Fruit fly (Drosophila melanogaster) whole organism, embryonic: ENCODE data around the gene Ugt36D1.

Experiments used
- Ada2b ChIP-seq: fragments of 200-800 bp; sonication (Bioruptor generic); IDR thresholded peaks from 2 replicates; pipeline ENCODE4 v1.3.6; 2022; ENCODE audit warnings: missing biosample characterization, missing genetic modification characterization
- Adf1 ChIP-seq: fragments of 200-800 bp; sonication (Bioruptor generic); IDR thresholded peaks from 2 replicates; pipeline ENCODE4 v1.3.6; 2022; ENCODE audit warnings: missing biosample characterization, missing genetic modification characterization
- Atf6 ChIP-seq: fragments of 200-800 bp; sonication (Bioruptor generic); IDR thresholded peaks from 2 replicates; pipeline ENCODE4 v1.3.6; 2022; ENCODE audit warnings: missing biosample characterization, missing genetic modification characterization
- Bgb ChIP-seq: fragments of 200-800 bp; sonication (Bioruptor generic); IDR thresholded peaks from 2 replicates; pipeline ENCODE4 v1.3.6; 2022; ENCODE audit warnings: missing biosample characterization, missing genetic modification characterization; ENCODE audit not compliant: partially characterized antibody
- Bteb2 ChIP-seq: fragments of 200-800 bp; sonication (Bioruptor generic); optimal IDR thresholded peaks from 2 replicates; lab custom pipeline; 2016; ENCODE audit warnings: missing biosample characterization, missing genetic modification characterization
- CG12391 ChIP-seq: fragments of 200-800 bp; sonication (Bioruptor generic); optimal IDR thresholded peaks from 3 replicates; lab custom pipeline; 2018; ENCODE audit warnings: missing biosample characterization, mild to moderate bottlenecking, missing genetic modification characterization, moderate library complexity
- CG13296 ChIP-seq: fragments of 200-800 bp; sonication (Bioruptor generic); optimal IDR thresholded peaks from 3 replicates; lab custom pipeline; 2018; ENCODE audit warnings: missing biosample characterization, mild to moderate bottlenecking, missing genetic modification characterization
- CG14441 ChIP-seq: fragments of 200-800 bp; sonication (Bioruptor generic); IDR thresholded peaks from 2 replicates; pipeline ENCODE4 v1.3.6; 2022; ENCODE audit warnings: missing biosample characterization, missing genetic modification characterization
- CG17359 ChIP-seq: fragments of 200-800 bp; sonication (Bioruptor generic); optimal IDR thresholded peaks from 3 replicates; lab custom pipeline; 2018; ENCODE audit warnings: missing biosample characterization, mild to moderate bottlenecking, missing genetic modification characterization, moderate library complexity
- CG1792 ChIP-seq: fragments of 200-800 bp; sonication (Bioruptor generic); optimal IDR thresholded peaks from 2 replicates; lab custom pipeline; 2016; ENCODE audit warnings: missing biosample characterization, missing genetic modification characterization
- CG1832 ChIP-seq: fragments of 200-800 bp; sonication (Bioruptor generic); optimal IDR thresholded peaks from 2 replicates; lab custom pipeline; 2017; ENCODE audit warnings: missing biosample characterization, mild to moderate bottlenecking, missing genetic modification characterization, inconsistent platforms
- CG2712 ChIP-seq: fragments of 200-800 bp; optimal IDR thresholded peaks from 3 replicates; lab custom pipeline; 2019; ENCODE audit warnings: missing biosample characterization, mild to moderate bottlenecking, missing genetic modification characterization, moderate library complexity
- CG30403 ChIP-seq: fragments of 200-800 bp; sonication (Bioruptor generic); optimal IDR thresholded peaks from 3 replicates; lab custom pipeline; 2016; ENCODE audit warnings: missing biosample characterization, missing genetic modification characterization
- CG32532 ChIP-seq: fragments of 200-800 bp; sonication (Bioruptor generic); IDR thresholded peaks from 2 replicates; pipeline ENCODE4 v1.3.6; 2022; ENCODE audit warnings: missing biosample characterization, missing genetic modification characterization
- CG32767 ChIP-seq: fragments of 200-800 bp; sonication (Bioruptor generic); IDR thresholded peaks from 2 replicates; pipeline ENCODE4 v1.3.6; 2022; ENCODE audit warnings: missing biosample characterization, missing genetic modification characterization
- CG32772 ChIP-seq: fragments of 200-800 bp; sonication (Bioruptor generic); IDR thresholded peaks from 2 replicates; pipeline ENCODE4 v1.3.6; 2022; ENCODE audit warnings: missing biosample characterization, missing genetic modification characterization
- CG33557 ChIP-seq: fragments of 200-800 bp; sonication (Bioruptor generic); optimal IDR thresholded peaks from 2 replicates; lab custom pipeline; 2019; ENCODE audit warnings: missing biosample characterization, mild to moderate bottlenecking, missing genetic modification characterization, moderate library complexity
- CG4360 ChIP-seq: fragments of 200-800 bp; sonication (Bioruptor generic); IDR thresholded peaks from 2 replicates; pipeline ENCODE4 v1.3.6; 2022; ENCODE audit warnings: missing biosample characterization, missing genetic modification characterization
- CG43689 ChIP-seq: fragments of 200-800 bp; sonication (Bioruptor generic); IDR thresholded peaks from 2 replicates; pipeline ENCODE4 v1.3.6; 2022; ENCODE audit warnings: missing biosample characterization, missing genetic modification characterization
- CG4730 ChIP-seq: fragments of 200-800 bp; sonication (Bioruptor generic); IDR thresholded peaks from 2 replicates; pipeline ENCODE4 v1.3.6; 2022; ENCODE audit warnings: missing biosample characterization, missing genetic modification characterization
- CG6683 ChIP-seq: fragments of 200-800 bp; sonication (Bioruptor generic); optimal IDR thresholded peaks from 2 replicates; lab custom pipeline; 2017; ENCODE audit warnings: missing biosample characterization, mild to moderate bottlenecking, missing genetic modification characterization, missing genetic modification reagents
- CG9797 ChIP-seq: fragments of 200-800 bp; sonication (Bioruptor generic); optimal IDR thresholded peaks from 3 replicates; lab custom pipeline; 2018; ENCODE audit warnings: missing biosample characterization, mild to moderate bottlenecking, missing genetic modification characterization
- CG9932 ChIP-seq: fragments of 200-800 bp; sonication (Bioruptor generic); IDR thresholded peaks from 2 replicates; pipeline ENCODE4 v1.3.6; 2022; ENCODE audit warnings: missing biosample characterization, missing genetic modification characterization
- Dad ChIP-seq: fragments of 200-800 bp; sonication (Bioruptor generic); optimal IDR thresholded peaks from 3 replicates; lab custom pipeline; 2016; ENCODE audit warnings: missing biosample characterization, missing genetic modification characterization
- Dp ChIP-seq: fragments of 200-800 bp; sonication (Bioruptor generic); optimal IDR thresholded peaks from 2 replicates; lab custom pipeline; 2018; ENCODE audit warnings: missing biosample characterization, mild to moderate bottlenecking, missing genetic modification characterization, moderate library complexity
- Dref ChIP-seq: fragments of 200-800 bp; sonication (Bioruptor generic); IDR thresholded peaks from 2 replicates; pipeline ENCODE4 v1.3.6; 2022; ENCODE audit warnings: missing biosample characterization, missing genetic modification characterization
- Jarid2 ChIP-seq: fragments of 200-800 bp; sonication (Bioruptor generic); optimal IDR thresholded peaks from 3 replicates; lab custom pipeline; 2017; ENCODE audit warnings: mild to moderate bottlenecking, missing biosample characterization, missing genetic modification reagents, missing genetic modification characterization
- Lhr ChIP-seq: fragments of 200-800 bp; sonication (Bioruptor generic); optimal IDR thresholded peaks from 3 replicates; lab custom pipeline; 2017; ENCODE audit warnings: mild to moderate bottlenecking, missing biosample characterization, missing genetic modification reagents, missing genetic modification characterization
- Max ChIP-seq: fragments of 200-800 bp; sonication (Bioruptor generic); optimal IDR thresholded peaks from 2 replicates; lab custom pipeline; 2016; ENCODE audit warnings: missing biosample characterization, mild to moderate bottlenecking, missing genetic modification characterization
- NK7.1 ChIP-seq: fragments of 200-800 bp; sonication (Bioruptor generic); optimal IDR thresholded peaks from 3 replicates; lab custom pipeline; 2016; ENCODE audit warnings: missing biosample characterization, missing genetic modification characterization
- NfI ChIP-seq: fragments of 200-800 bp; sonication (Bioruptor generic); optimal IDR thresholded peaks from 3 replicates; lab custom pipeline; 2018; ENCODE audit warnings: missing biosample characterization, mild to moderate bottlenecking, missing genetic modification characterization, moderate library complexity
- Rfx ChIP-seq: fragments of 200-800 bp; sonication (Bioruptor generic); IDR thresholded peaks from 2 replicates; pipeline ENCODE4 v1.3.6; 2022; ENCODE audit warnings: missing biosample characterization, missing genetic modification characterization
- Sin3A ChIP-seq: fragments of >200 bp; optimal IDR thresholded peaks from 2 replicates; lab custom pipeline; 2018
- Sox100B ChIP-seq: fragments of 200-800 bp; sonication (Bioruptor generic); optimal IDR thresholded peaks from 3 replicates; lab custom pipeline; 2018; ENCODE audit warnings: missing biosample characterization, mild to moderate bottlenecking, missing genetic modification characterization
- abd-A ChIP-seq: fragments of 200-800 bp; sonication (Bioruptor generic); optimal IDR thresholded peaks from 3 replicates; lab custom pipeline; 2019; ENCODE audit warnings: missing biosample characterization, mild to moderate bottlenecking, missing genetic modification characterization, moderate library complexity
- ac ChIP-seq: fragments of 200-800 bp; sonication (Bioruptor generic); optimal IDR thresholded peaks from 3 replicates; lab custom pipeline; 2017; ENCODE audit warnings: missing biosample characterization, mild to moderate bottlenecking, missing genetic modification characterization
- bbx ChIP-seq: fragments of 200-800 bp; sonication (Bioruptor generic); IDR thresholded peaks from 2 replicates; pipeline ENCODE4 v1.3.6; 2022; ENCODE audit warnings: missing biosample characterization, missing genetic modification characterization; ENCODE audit not compliant: partially characterized antibody
- bcd ChIP-seq: fragments of 200-800 bp; sonication (Bioruptor generic); optimal IDR thresholded peaks from 2 replicates; lab custom pipeline; 2017; ENCODE audit warnings: missing biosample characterization, mild to moderate bottlenecking, missing genetic modification characterization
- chn ChIP-seq: fragments of 200-800 bp; sonication (Bioruptor generic); optimal IDR thresholded peaks from 2 replicates; lab custom pipeline; 2016; ENCODE audit warnings: missing biosample characterization, missing genetic modification characterization
- ci ChIP-seq: fragments of 200-800 bp; sonication (Bioruptor generic); IDR thresholded peaks from 3 replicates; pipeline ENCODE4 v1.3.6; 2022; ENCODE audit warnings: missing biosample characterization, missing genetic modification characterization
- crc ChIP-seq: fragments of 200-800 bp; sonication (Bioruptor generic); optimal IDR thresholded peaks from 2 replicates; lab custom pipeline; 2016; ENCODE audit warnings: missing biosample characterization, missing genetic modification characterization
- disco-r ChIP-seq: fragments of 200-800 bp; sonication (Bioruptor generic); optimal IDR thresholded peaks from 2 replicates; lab custom pipeline; 2016; ENCODE audit warnings: missing biosample characterization, missing genetic modification characterization
- dmrt11E ChIP-seq: fragments of 200-800 bp; sonication (Bioruptor generic); optimal IDR thresholded peaks from 3 replicates; lab custom pipeline; 2018; ENCODE audit warnings: missing biosample characterization, mild to moderate bottlenecking, missing genetic modification characterization, moderate library complexity
- dysf ChIP-seq: fragments of 200-800 bp; sonication (Bioruptor generic); IDR thresholded peaks from 3 replicates; pipeline ENCODE4 v1.3.6; 2022; ENCODE audit warnings: missing biosample characterization, missing genetic modification characterization
- en ChIP-seq: fragments of 200-800 bp; sonication (Bioruptor generic); optimal IDR thresholded peaks from 2 replicates; lab custom pipeline; 2016; ENCODE audit warnings: missing biosample characterization, missing genetic modification characterization
- grn ChIP-seq: fragments of 200-800 bp; sonication (Bioruptor generic); optimal IDR thresholded peaks from 3 replicates; lab custom pipeline; 2017; ENCODE audit warnings: missing biosample characterization, missing genetic modification characterization
- gro ChIP-seq: fragments of 200-800 bp; sonication (Bioruptor generic); optimal IDR thresholded peaks from 2 replicates; lab custom pipeline; 2016; ENCODE audit warnings: missing biosample characterization, missing genetic modification characterization
- lov ChIP-seq, 2 experiments: fragments of 200-800 bp in 1 of 2; fragments of >200 bp in 1 of 2; sonication (Bioruptor generic) in 1 of 2; IDR thresholded peaks in 1 of 2; optimal IDR thresholded peaks in 1 of 2; 2 replicates in 1 of 2; 3 replicates in 1 of 2; pipeline versions ENCODE4 v1.3.6 to Lab custom; 2017 to 2022; ENCODE audit warnings: missing biosample characterization in 1 of 2, missing genetic modification characterization in 1 of 2
- odd ChIP-seq: fragments of 200-800 bp; sonication (Bioruptor generic); optimal IDR thresholded peaks from 2 replicates; lab custom pipeline; 2017; ENCODE audit warnings: missing biosample characterization, mild to moderate bottlenecking, missing genetic modification characterization
- ranshi ChIP-seq: fragments of 200-800 bp; sonication (Bioruptor generic); IDR thresholded peaks from 2 replicates; pipeline ENCODE4 v1.3.6; 2022; ENCODE audit warnings: missing biosample characterization, missing genetic modification characterization
- repo ChIP-seq: fragments of 200-800 bp; sonication (Bioruptor generic); optimal IDR thresholded peaks from 2 replicates; lab custom pipeline; 2016; ENCODE audit warnings: missing biosample characterization, missing genetic modification characterization
- twi ChIP-seq: fragments of 200-800 bp; optimal IDR thresholded peaks from 2 replicates; lab custom pipeline; 2019; ENCODE audit warnings: missing biosample characterization, mild to moderate bottlenecking, missing genetic modification characterization, moderate library complexity

Ugt36D1 gene

dm6 chr2L:18871822-18872221 lies 48.5 kb downstream of the Ugt36D1 start (continued):
- TF ChIP-seq lov (optimal IDR thresholded peaks at IDR 0.05; lab: Kevin White, UChicago), result no peak
- TF ChIP-seq lov (GFP tag; IDR thresholded peaks at IDR 0.05; lab: Robert Waterston, UW), result no peak
- no peak for TF ChIP-seq Dref (GFP tag; lab: Robert Waterston, UW)
- TF ChIP-seq ac, result no peak
- no peak for TF ChIP-seq crc (GFP tag; lab: Kevin White, UChicago)
- no peak for TF ChIP-seq Adf1 (GFP tag; lab: Robert Waterston, UW)
- TF ChIP-seq Sox100B (GFP tag; lab: Kevin White, UChicago), result no peak
- no peak for TF ChIP-seq Sin3A (lab: Kevin White, UChicago)
- TF ChIP-seq CG9797 (GFP tag; lab: Kevin White, UChicago), result no peak
- TF ChIP-seq Bgb (GFP tag; lab: Robert Waterston, UW), result no peak
- peak; percentile 29 for TF ChIP-seq twi (tag; lab: Kevin White, UChicago)
- no peak for TF ChIP-seq CG9932 (GFP tag; lab: Robert Waterston, UW)
- no peak for TF ChIP-seq Bteb2 (GFP tag; lab: Kevin White, UChicago)
- TF ChIP-seq grn (GFP tag; lab: Kevin White, UChicago), result peak; percentile 55
- no peak for TF ChIP-seq CG13296 (GFP tag; lab: Kevin White, UChicago)
- TF ChIP-seq CG32772 (GFP tag; lab: Robert Waterston, UW), result no peak
- TF ChIP-seq chn (GFP tag; lab: Kevin White, UChicago), result peak; percentile 14
- no peak for TF ChIP-seq CG4730
- peak; percentile 81 for TF ChIP-seq dmrt11E (tag; lab: Kevin White, UChicago)
- TF ChIP-seq ci (GFP tag; lab: Robert Waterston, UW), result no peak
- TF ChIP-seq CG17359, result no peak
- TF ChIP-seq disco-r, result no peak
- no peak for TF ChIP-seq CG32532 (GFP tag; lab: Robert Waterston, UW)
- no peak for TF ChIP-seq Dp (GFP tag; lab: Kevin White, UChicago)
- no peak for TF ChIP-seq bcd (GFP tag; lab: Kevin White, UChicago)
- no peak for TF ChIP-seq Dad (GFP tag; lab: Kevin White, UChicago)
- TF ChIP-seq CG14441, result no peak
- no peak for TF ChIP-seq ranshi (GFP tag; lab: Robert Waterston, UW)
- TF ChIP-seq abd-A (tag; lab: Kevin White, UChicago), result no peak
- peak; percentile 51 for TF ChIP-seq CG33557 (GFP tag; lab: Kevin White, UChicago)
- peak; percentile 17 for TF ChIP-seq Lhr (GFP tag; lab: Kevin White, UChicago)
- TF ChIP-seq CG43689 (GFP tag; lab: Robert Waterston, UW), result no peak
- no peak for TF ChIP-seq Max (GFP tag; lab: Kevin White, UChicago)
- TF ChIP-seq CG12391 (tag; lab: Kevin White, UChicago), result peak; percentile 43
- peak; percentile 25 for TF ChIP-seq CG30403 (GFP tag; lab: Kevin White, UChicago)
- no peak for TF ChIP-seq NK7.1 (GFP tag; lab: Kevin White, UChicago)
- no peak for TF ChIP-seq en (GFP tag; lab: Kevin White, UChicago)
- no peak for TF ChIP-seq repo (GFP tag; lab: Kevin White, UChicago)
- TF ChIP-seq CG6683 (GFP tag; lab: Kevin White, UChicago), result no peak
- TF ChIP-seq bbx, result no peak
- TF ChIP-seq NfI (GFP tag; lab: Kevin White, UChicago), result no peak
- TF ChIP-seq dysf (GFP tag; lab: Robert Waterston, UW), result no peak
- TF ChIP-seq Rfx (GFP tag; lab: Robert Waterston, UW), result no peak
- TF ChIP-seq Atf6 (GFP tag; lab: Robert Waterston, UW), result no peak
- TF ChIP-seq Ada2b (GFP tag; lab: Robert Waterston, UW), result no peak
- no peak for TF ChIP-seq CG4360 (GFP tag; lab: Robert Waterston, UW)
- TF ChIP-seq CG1792 (GFP tag; lab: Kevin White, UChicago), result no peak
- no peak for TF ChIP-seq gro
- TF ChIP-seq CG1832 (GFP tag; lab: Kevin White, UChicago), result no peak
- no peak for TF ChIP-seq CG32767 (GFP tag; lab: Robert Waterston, UW)
- no peak for TF ChIP-seq odd
- TF ChIP-seq CG2712 (tag; lab: Kevin White, UChicago), result peak; percentile 13
- no peak for TF ChIP-seq Jarid2 (GFP tag; lab: Kevin White, UChicago)
